Worm (Caenorhabditis elegans) whole organism, L2 larva: ENCODE measurements around the gene F59G1.4.

Experiments
- F13H6.1 ChIP-seq: sonication (generic microtip); optimal IDR thresholded peaks from 2 replicates; lab custom pipeline; 2016; ENCODE audit warnings: missing genetic modification characterization, missing compliant biosample characterization
- Y55F3AM.14 ChIP-seq: fragments of 200-800 bp; sonication (Bioruptor generic); optimal IDR thresholded peaks from 2 replicates; lab custom pipeline; 2018; ENCODE audit warnings: mild to moderate bottlenecking, missing genetic modification characterization, missing compliant biosample characterization
- ZK546.5 ChIP-seq: sonication (generic microtip); optimal IDR thresholded peaks from 2 replicates; lab custom pipeline; 2017; ENCODE audit warnings: missing biosample characterization, missing genetic modification characterization
- alr-1 ChIP-seq: fragments of 150-350 bp; optimal IDR thresholded peaks from 2 replicates; lab custom pipeline; 2014; ENCODE audit warnings: missing biosample characterization, missing genetic modification characterization
- aly-2 ChIP-seq: fragments of 150-350 bp; optimal IDR thresholded peaks from 2 replicates; lab custom pipeline; 2014; ENCODE audit warnings: missing biosample characterization, missing genetic modification characterization
- ama-1 ChIP-seq: fragments of 150-350 bp; optimal IDR thresholded peaks from 2 replicates; lab custom pipeline; 2018; ENCODE audit warnings: inconsistent platforms
- blmp-1 ChIP-seq: sonication (generic microtip); optimal IDR thresholded peaks from 2 replicates; lab custom pipeline; 2017; ENCODE audit warnings: missing genetic modification characterization, mild to moderate bottlenecking, missing compliant biosample characterization, antibody characterized with exemption, moderate library complexity; ENCODE audit not compliant: insufficient read depth
- ceh-16 ChIP-seq: fragments of 150-350 bp; optimal IDR thresholded peaks from 2 replicates; lab custom pipeline; 2014; ENCODE audit warnings: missing biosample characterization, missing genetic modification characterization
- ceh-82 ChIP-seq: fragments of 150-350 bp; optimal IDR thresholded peaks from 2 replicates; lab custom pipeline; 2014; ENCODE audit warnings: missing biosample characterization, missing genetic modification characterization
- crh-2 ChIP-seq: sonication (generic microtip); optimal IDR thresholded peaks from 2 replicates; lab custom pipeline; 2017; ENCODE audit warnings: missing biosample characterization, missing genetic modification characterization
- dmd-4 ChIP-seq: sonication (generic microtip); optimal IDR thresholded peaks from 2 replicates; lab custom pipeline; 2017; ENCODE audit warnings: missing biosample characterization, missing genetic modification characterization
- egl-27 ChIP-seq: sonication (generic microtip); optimal IDR thresholded peaks from 3 replicates; lab custom pipeline; 2017; ENCODE audit warnings: missing biosample characterization, missing genetic modification reagents, missing genetic modification characterization
- elt-1 ChIP-seq: fragments of 150-350 bp; optimal IDR thresholded peaks from 2 replicates; lab custom pipeline; 2014; ENCODE audit warnings: missing biosample characterization, missing genetic modification characterization
- elt-3 ChIP-seq: sonication (generic microtip); optimal IDR thresholded peaks from 2 replicates; lab custom pipeline; 2017; ENCODE audit warnings: missing biosample characterization, missing genetic modification characterization
- fos-1 ChIP-seq: fragments of 150-350 bp; optimal IDR thresholded peaks from 2 replicates; lab custom pipeline; 2014; ENCODE audit warnings: missing biosample characterization, missing genetic modification characterization
- gmeb-1 ChIP-seq: fragments of 150-350 bp; optimal IDR thresholded peaks from 2 replicates; lab custom pipeline; 2014; ENCODE audit warnings: missing biosample characterization, missing genetic modification characterization
- lin-11 ChIP-seq: fragments of 150-350 bp; sonication (generic microtip); optimal IDR thresholded peaks from 2 replicates; lab custom pipeline; 2014; ENCODE audit warnings: missing biosample characterization, missing genetic modification characterization, inconsistent platforms, mixed read lengths
- lin-13 ChIP-seq: fragments of 150-350 bp; optimal IDR thresholded peaks from 2 replicates; lab custom pipeline; 2014; ENCODE audit warnings: missing biosample characterization, missing genetic modification reagents, missing genetic modification characterization
- lsy-2 ChIP-seq, 2 experiments: fragments of 150-350 bp in 1 of 2; sonication (generic microtip) in 1 of 2; optimal IDR thresholded peaks; 2 replicates each; lab custom pipeline; 2014 to 2017; ENCODE audit warnings: missing biosample characterization in 2 of 2, missing genetic modification characterization in 2 of 2
- mab-5 ChIP-seq: fragments of 150-350 bp; optimal IDR thresholded peaks from 2 replicates; lab custom pipeline; 2014; ENCODE audit warnings: missing biosample characterization, missing genetic modification characterization
- mbf-1 ChIP-seq: sonication (generic microtip); optimal IDR thresholded peaks from 2 replicates; lab custom pipeline; 2017; ENCODE audit warnings: missing biosample characterization, missing genetic modification characterization
- mdl-1 ChIP-seq, 2 experiments: fragments of 150-350 bp in 1 of 2; sonication (generic microtip) in 1 of 2; optimal IDR thresholded peaks; 2 replicates each; lab custom pipeline; 2017; ENCODE audit warnings: missing biosample characterization in 2 of 2, missing genetic modification characterization in 2 of 2
- nhr-10 ChIP-seq: sonication (generic microtip); optimal IDR thresholded peaks from 2 replicates; lab custom pipeline; 2017; ENCODE audit warnings: missing biosample characterization, missing genetic modification characterization
- nhr-11 ChIP-seq: fragments of 150-350 bp; optimal IDR thresholded peaks from 2 replicates; lab custom pipeline; 2014; ENCODE audit warnings: missing biosample characterization, missing genetic modification characterization
- nhr-12 ChIP-seq: fragments of 150-350 bp; optimal IDR thresholded peaks from 2 replicates; lab custom pipeline; 2014; ENCODE audit warnings: missing biosample characterization, missing genetic modification characterization
- nhr-129 ChIP-seq: fragments of 150-350 bp; optimal IDR thresholded peaks from 2 replicates; lab custom pipeline; 2014; ENCODE audit warnings: missing biosample characterization, missing genetic modification characterization
- nhr-21 ChIP-seq: fragments of 150-350 bp; optimal IDR thresholded peaks from 2 replicates; lab custom pipeline; 2014; ENCODE audit warnings: missing biosample characterization, missing genetic modification characterization
- nhr-23 ChIP-seq: fragments of 150-350 bp; optimal IDR thresholded peaks from 2 replicates; lab custom pipeline; 2014; ENCODE audit warnings: missing biosample characterization, missing genetic modification reagents, missing genetic modification characterization
- nhr-237 ChIP-seq: fragments of 150-350 bp; optimal IDR thresholded peaks from 2 replicates; lab custom pipeline; 2014; ENCODE audit warnings: missing biosample characterization, missing genetic modification characterization
- nhr-25 ChIP-seq: fragments of 150-350 bp; sonication (generic microtip); optimal IDR thresholded peaks from 3 replicates; lab custom pipeline; 2014; ENCODE audit warnings: missing biosample characterization, missing genetic modification characterization
- nhr-6 ChIP-seq: fragments of 150-350 bp; optimal IDR thresholded peaks from 2 replicates; lab custom pipeline; 2014; ENCODE audit warnings: missing biosample characterization, missing genetic modification characterization
- nhr-77 ChIP-seq: fragments of 150-350 bp; optimal IDR thresholded peaks from 2 replicates; lab custom pipeline; 2014; ENCODE audit warnings: missing biosample characterization, missing genetic modification characterization
- peb-1 ChIP-seq: fragments of 150-350 bp; optimal IDR thresholded peaks from 2 replicates; lab custom pipeline; 2014; ENCODE audit warnings: missing biosample characterization, missing genetic modification characterization
- sem-4 ChIP-seq: fragments of 150-350 bp; optimal IDR thresholded peaks from 2 replicates; lab custom pipeline; 2014; ENCODE audit warnings: missing biosample characterization, missing genetic modification reagents, missing genetic modification characterization
- skn-1 ChIP-seq: sonication (generic microtip); optimal IDR thresholded peaks from 2 replicates; lab custom pipeline; 2017; ENCODE audit warnings: missing biosample characterization, missing genetic modification characterization
- sma-3 ChIP-seq: sonication (generic microtip); optimal IDR thresholded peaks from 2 replicates; lab custom pipeline; 2016; ENCODE audit warnings: missing genetic modification reagents, missing genetic modification characterization, missing compliant biosample characterization
- sma-9 ChIP-seq, 2 experiments: fragments of 150-350 bp in 1 of 2; sonication (generic microtip) in 1 of 2; optimal IDR thresholded peaks; 2 replicates each; lab custom pipeline; 2014 to 2016; ENCODE audit warnings: missing genetic modification characterization in 2 of 2, mild to moderate bottlenecking in 1 of 2, missing biosample characterization in 1 of 2, missing compliant biosample characterization in 1 of 2, missing genetic modification reagents in 1 of 2, moderate library complexity in 1 of 2
- snpc-4 ChIP-seq: fragments of 150-350 bp; optimal IDR thresholded peaks from 2 replicates; lab custom pipeline; 2014; ENCODE audit warnings: missing biosample characterization, missing genetic modification characterization
- unc-39 ChIP-seq: fragments of 150-350 bp; optimal IDR thresholded peaks from 2 replicates; lab custom pipeline; 2014; ENCODE audit warnings: missing biosample characterization, missing genetic modification characterization
- unc-55 ChIP-seq: fragments of 150-350 bp; sonication (generic microtip); optimal IDR thresholded peaks from 3 replicates; lab custom pipeline; 2014; ENCODE audit warnings: missing biosample characterization, missing genetic modification reagents, missing genetic modification characterization
- unc-62 ChIP-seq: fragments of 150-350 bp; optimal IDR thresholded peaks from 2 replicates; lab custom pipeline; 2014; ENCODE audit warnings: missing biosample characterization, missing genetic modification reagents, missing genetic modification characterization
- zag-1 ChIP-seq: fragments of 150-350 bp; optimal IDR thresholded peaks from 2 replicates; lab custom pipeline; 2014; ENCODE audit warnings: missing biosample characterization, missing genetic modification characterization
- ztf-1 ChIP-seq: fragments of 200-800 bp; sonication (Bioruptor generic); conservative IDR thresholded peaks from 2 replicates; pipeline ENCODE4 v1.3.6; 2022; ENCODE audit warnings: missing genetic modification characterization, missing compliant biosample characterization
- ztf-4 ChIP-seq: fragments of 150-350 bp; optimal IDR thresholded peaks from 2 replicates; lab custom pipeline; 2014; ENCODE audit warnings: missing biosample characterization, missing genetic modification characterization

The F59G1.4 gene

ce11 chrII:5921620-5922019, 25.6 kb downstream of the F59G1.4 start, which contains the start of gene vrk-1:
vrk-1 (plus strand) TSS chrII:5921967.
- TF ChIP-seq alr-1 (tag; lab: Kevin White, UChicago) = no peak
- no peak for TF ChIP-seq nhr-11
- TF ChIP-seq egl-27 (tag; lab: Kevin White, UChicago) = no peak
- no peak for TF ChIP-seq unc-39
- no peak for TF ChIP-seq crh-2 (tag; lab: Kevin White, UChicago)
- TF ChIP-seq zag-1 (tag; lab: Kevin White, UChicago) = no peak

DNA sequence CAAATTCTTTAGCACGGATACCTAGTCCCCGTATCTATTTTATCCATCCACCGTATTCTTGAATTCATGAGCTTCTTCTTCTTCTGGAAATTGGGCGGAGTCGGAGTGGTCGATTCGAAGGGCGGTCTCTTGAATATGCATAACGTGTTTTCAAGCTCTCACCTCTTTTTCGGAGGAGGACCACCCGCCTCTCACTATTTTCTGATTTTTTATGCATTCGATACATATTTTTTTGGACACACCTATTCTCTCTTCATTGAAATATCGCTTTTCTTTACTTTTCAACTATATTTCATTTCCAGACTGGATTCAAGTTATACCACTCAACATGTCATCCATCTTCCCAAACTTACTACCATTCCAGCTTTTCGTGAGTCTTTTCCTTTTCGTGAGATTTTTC, 32.5 kb downstream of the F59G1.4 start, which contains the start of gene egl-44:
TSS of gene egl-44 (plus strand) at position 301 of the 400 bp plus-strand sequence.
- TF ChIP-seq elt-3 (tag; lab: Kevin White, UChicago) (no peak), lsy-2 (tag; optimal IDR thresholded peaks at IDR 0.05; lab: Kevin White, UChicago) (no peak), unc-62 (GFP tag; lab: Kevin White, UChicago) (no peak), skn-1 (tag; lab: Kevin White, UChicago) (no peak), nhr-6 (no peak), sem-4 (tag; lab: Kevin White, UChicago) (no peak)
- TF ChIP-seq, all 48 proteins: peak for 0

DNA sequence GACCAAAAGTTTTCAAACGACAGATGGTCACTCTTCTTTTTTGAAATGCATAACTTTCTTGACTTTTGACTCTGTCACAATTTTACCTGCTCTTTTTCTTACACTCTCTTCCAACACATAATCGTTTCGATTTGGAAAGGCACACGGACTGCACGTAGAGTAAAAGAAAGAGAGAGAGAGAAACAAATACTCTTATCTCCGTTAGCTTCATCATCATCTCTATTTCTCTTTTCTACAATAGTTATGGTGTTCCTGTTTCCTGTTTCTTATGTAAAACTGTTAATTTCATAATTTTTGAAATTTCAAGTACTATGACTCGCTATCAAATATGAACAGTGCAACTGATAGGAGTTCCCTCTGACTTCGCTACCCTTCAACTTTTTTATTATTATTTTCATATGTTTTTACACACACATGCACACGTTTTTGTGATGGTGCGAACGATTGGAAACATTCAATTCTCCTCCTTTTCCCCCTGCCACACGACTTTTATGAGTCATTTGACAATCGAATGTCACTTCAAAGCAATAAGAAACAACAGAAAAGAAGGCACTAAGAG, 34.2 kb downstream of the F59G1.4 start:
- TF ChIP-seq fos-1 (tag; lab: Kevin White, UChicago) = peak; percentile 99
- peak in 1 of 2 experiments; percentile 8 for TF ChIP-seq lsy-2 (tag; optimal IDR thresholded peaks at IDR 0.05; lab: Kevin White, UChicago)
- TF ChIP-seq sma-3 (GFP tag; lab: Kevin White, UChicago) = no peak
- TF ChIP-seq nhr-129 (tag; lab: Kevin White, UChicago) = peak; percentile 44
- no peak for TF ChIP-seq snpc-4 (tag; lab: Kevin White, UChicago)
- peak; percentile 63 for TF ChIP-seq crh-2 (tag; lab: Kevin White, UChicago)
- TF ChIP-seq nhr-11 = no peak
- peak; percentile 81 for TF ChIP-seq skn-1 (tag; lab: Kevin White, UChicago)
- peak; percentile 46 for TF ChIP-seq sma-9 (GFP tag; optimal IDR thresholded peaks at IDR 0.05; lab: Kevin White, UChicago)
- no peak for TF ChIP-seq sma-9 (tag; optimal IDR thresholded peaks at IDR 0.05; lab: Kevin White, UChicago)
- TF ChIP-seq mdl-1 (tag; optimal IDR thresholded peaks at IDR 0.05; lab: Kevin White, UChicago) = no peak

DNA sequence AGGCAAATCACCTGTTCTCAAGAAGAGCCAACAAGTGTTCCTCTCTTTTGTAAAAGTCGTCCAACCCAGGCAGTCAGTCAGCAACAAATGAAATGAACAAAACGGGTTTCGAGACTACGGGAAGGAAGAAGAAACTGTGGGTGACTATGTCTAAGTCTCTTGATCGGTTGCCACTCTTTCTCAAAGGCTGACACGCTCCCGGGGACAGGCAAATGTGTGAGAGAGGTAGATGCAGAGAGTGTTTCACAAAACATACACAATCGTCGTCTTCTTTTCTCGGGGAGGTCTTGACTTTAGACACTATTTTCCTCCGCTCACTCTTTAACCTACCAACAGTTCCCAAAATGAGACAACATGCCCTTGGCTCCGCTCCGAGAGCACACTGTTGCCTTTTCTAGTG, 35.1 kb downstream of the F59G1.4 start:
- no peak for TF ChIP-seq ama-1
- no peak for TF ChIP-seq skn-1 (tag; lab: Kevin White, UChicago)
- TF ChIP-seq gmeb-1 (tag; lab: Kevin White, UChicago) = no peak
- no peak for TF ChIP-seq unc-55 (GFP tag; lab: Kevin White, UChicago)
- no peak for TF ChIP-seq nhr-6
- no peak for TF ChIP-seq nhr-12 (tag; lab: Kevin White, UChicago)
- no peak for TF ChIP-seq ceh-82 (tag; lab: Kevin White, UChicago)
- no peak for TF ChIP-seq elt-1 (tag; lab: Kevin White, UChicago)
- no peak for TF ChIP-seq zag-1 (tag; lab: Kevin White, UChicago)
- TF ChIP-seq ztf-1 (GFP tag; lab: Robert Waterston, UW) = no peak
- peak; percentile 81 for TF ChIP-seq nhr-129 (tag; lab: Kevin White, UChicago)
- TF ChIP-seq elt-3 (tag; lab: Kevin White, UChicago) = no peak
- no peak for TF ChIP-seq unc-39
- TF ChIP-seq aly-2 (tag; lab: Kevin White, UChicago) = no peak
- TF ChIP-seq nhr-11 = no peak
- no peak for TF ChIP-seq alr-1 (tag; lab: Kevin White, UChicago)
- TF ChIP-seq snpc-4 (tag; lab: Kevin White, UChicago) = no peak
- no peak for TF ChIP-seq Y55F3AM.14
- TF ChIP-seq mab-5 = no peak
- peak; percentile 68 for TF ChIP-seq fos-1 (tag; lab: Kevin White, UChicago)
- peak; percentile 27 for TF ChIP-seq nhr-21
- TF ChIP-seq mbf-1 (tag; lab: Kevin White, UChicago) = no peak
- no peak for TF ChIP-seq nhr-23 (tag; lab: Kevin White, UChicago)
- peak; percentile 32 for TF ChIP-seq sma-9 (GFP tag; optimal IDR thresholded peaks at IDR 0.05; lab: Kevin White, UChicago)
- TF ChIP-seq sma-9 (tag; optimal IDR thresholded peaks at IDR 0.05; lab: Kevin White, UChicago) = no peak
- no peak for TF ChIP-seq ZK546.5 (tag; lab: Kevin White, UChicago)
- TF ChIP-seq dmd-4 (tag; lab: Kevin White, UChicago) = no peak
- no peak for TF ChIP-seq egl-27 (tag; lab: Kevin White, UChicago)
- peak; percentile 28 for TF ChIP-seq blmp-1 (tag; lab: Kevin White, UChicago)
- no peak for TF ChIP-seq nhr-10 (tag; lab: Kevin White, UChicago)
- TF ChIP-seq peb-1 (tag; lab: Kevin White, UChicago) = no peak
- TF ChIP-seq ceh-16 (tag; lab: Kevin White, UChicago) = no peak
- no peak for TF ChIP-seq nhr-77
- no peak for TF ChIP-seq nhr-237 (tag; lab: Kevin White, UChicago)
- TF ChIP-seq nhr-25 = peak; percentile 62
- TF ChIP-seq lin-11 (tag; lab: Kevin White, UChicago) = no peak
- peak; percentile 27 for TF ChIP-seq lin-13 (GFP tag; lab: Kevin White, UChicago)
- TF ChIP-seq sma-3 (GFP tag; lab: Kevin White, UChicago) = peak; percentile 23
- no peak for TF ChIP-seq sem-4 (tag; lab: Kevin White, UChicago)
- no peak for TF ChIP-seq lsy-2 (tag; optimal IDR thresholded peaks at IDR 0.05; lab: Kevin White, UChicago)
- TF ChIP-seq ztf-4 (tag; lab: Kevin White, UChicago) = no peak
- TF ChIP-seq F13H6.1 (tag; lab: Kevin White, UChicago) = peak; percentile 53
